Fruit fly (Drosophila melanogaster) whole organism, wandering third instar larva: ENCODE measurements around the gene CG32813.

ENCODE experiments used
- Abd-B ChIP-seq: fragments of >200 bp; optimal IDR thresholded peaks from 2 replicates; lab custom pipeline; 2017; ENCODE audit warnings: missing biosample characterization, missing genetic modification characterization
- CG32264 ChIP-seq: fragments of 200-800 bp; sonication (Bioruptor generic); optimal IDR thresholded peaks from 2 replicates; lab custom pipeline; 2016; ENCODE audit warnings: missing biosample characterization, missing genetic modification characterization
- CG9705 ChIP-seq: fragments of 200-800 bp; sonication (Bioruptor generic); optimal IDR thresholded peaks from 2 replicates; lab custom pipeline; 2018; ENCODE audit warnings: missing biosample characterization, mild to moderate bottlenecking, missing genetic modification characterization
- CrebA ChIP-seq: fragments of 200-800 bp; sonication (Bioruptor generic); optimal IDR thresholded peaks from 2 replicates; lab custom pipeline; 2016; ENCODE audit warnings: missing biosample characterization, mild to moderate bottlenecking, missing genetic modification characterization, borderline replicate concordance
- Dif ChIP-seq: fragments of 200-275, 200-300 bp; sonication (Bioruptor generic); optimal IDR thresholded peaks from 2 replicates; lab custom pipeline; 2018; ENCODE audit warnings: missing biosample characterization, missing genetic modification characterization; ENCODE audit not compliant: partially characterized antibody
- GATAd ChIP-seq: sonication (Bioruptor generic); optimal IDR thresholded peaks from 2 replicates; lab custom pipeline; 2016; ENCODE audit warnings: missing biosample characterization, missing genetic modification characterization
- HLH106 ChIP-seq: fragments of 200-800 bp; optimal IDR thresholded peaks from 3 replicates; lab custom pipeline; 2019; ENCODE audit warnings: missing biosample characterization, mild to moderate bottlenecking, missing genetic modification characterization, moderate library complexity
- Hnf4 ChIP-seq: fragments of 200-800 bp; sonication (Bioruptor generic); optimal IDR thresholded peaks from 2 replicates; lab custom pipeline; 2016; ENCODE audit warnings: missing biosample characterization, mild to moderate bottlenecking, missing genetic modification characterization
- Hr78 ChIP-seq: fragments of >200 bp; optimal IDR thresholded peaks from 2 replicates; lab custom pipeline; 2017; ENCODE audit warnings: missing biosample characterization, missing genetic modification characterization
- Hr83 ChIP-seq: fragments of 200-300 bp; sonication (Bioruptor generic); optimal IDR thresholded peaks from 2 replicates; lab custom pipeline; 2016; ENCODE audit warnings: missing biosample characterization, mild to moderate bottlenecking, missing genetic modification characterization, moderate library complexity; ENCODE audit not compliant: poor library complexity, severe bottlenecking
- Jra ChIP-seq: sonication (Bioruptor generic); optimal IDR thresholded peaks from 2 replicates; lab custom pipeline; 2016; ENCODE audit warnings: missing biosample characterization, missing genetic modification characterization
- Myc ChIP-seq: fragments of >200 bp; optimal IDR thresholded peaks from 2 replicates; lab custom pipeline; 2017
- OdsH ChIP-seq: fragments of 200-800 bp; sonication (Bioruptor generic); optimal IDR thresholded peaks from 2 replicates; lab custom pipeline; 2016; ENCODE audit warnings: missing biosample characterization, mild to moderate bottlenecking, missing genetic modification characterization
- Rel ChIP-seq, 2 experiments: fragments of 200-800 bp; sonication (Bioruptor generic) in 1 of 2; optimal IDR thresholded peaks; 2 replicates in 1 of 2; 3 replicates in 1 of 2; lab custom pipeline; 2016 to 2019; ENCODE audit warnings: mild to moderate bottlenecking in 2 of 2, missing biosample characterization in 2 of 2, missing genetic modification characterization in 2 of 2, moderate library complexity in 1 of 2
- Sp1 ChIP-seq: fragments of 200-800 bp; sonication (Bioruptor generic); optimal IDR thresholded peaks from 3 replicates; lab custom pipeline; 2019; ENCODE audit warnings: missing biosample characterization, mild to moderate bottlenecking, missing genetic modification characterization, moderate library complexity
- dmrt93B ChIP-seq: fragments of 200-800 bp; sonication (Bioruptor generic); optimal IDR thresholded peaks from 2 replicates; lab custom pipeline; 2018; ENCODE audit warnings: missing biosample characterization, mild to moderate bottlenecking, missing genetic modification characterization
- dsf ChIP-seq: sonication (Bioruptor generic); optimal IDR thresholded peaks from 2 replicates; lab custom pipeline; 2016; ENCODE audit warnings: missing biosample characterization, missing genetic modification characterization, borderline replicate concordance
- ey ChIP-seq: fragments of 200-800 bp; sonication (Bioruptor generic); optimal IDR thresholded peaks from 2 replicates; lab custom pipeline; 2016; ENCODE audit warnings: missing biosample characterization, missing genetic modification characterization
- foxo ChIP-seq, 2 experiments: fragments of 200-800 bp; sonication (Bioruptor generic); optimal IDR thresholded peaks; 2 replicates in 1 of 2; 3 replicates in 1 of 2; lab custom pipeline; 2016 to 2017; ENCODE audit warnings: missing biosample characterization in 2 of 2, missing genetic modification characterization in 2 of 2
- fru ChIP-seq: fragments of 200-800 bp; sonication (Bioruptor generic); optimal IDR thresholded peaks from 3 replicates; lab custom pipeline; 2016; ENCODE audit warnings: missing biosample characterization, mild to moderate bottlenecking, missing genetic modification characterization
- h ChIP-seq: fragments of 200-800 bp; sonication (Bioruptor generic); optimal IDR thresholded peaks from 3 replicates; lab custom pipeline; 2016; ENCODE audit warnings: missing biosample characterization, mild to moderate bottlenecking, missing genetic modification characterization
- jim ChIP-seq: fragments of 175-275, 200-325 bp; sonication (Bioruptor generic); optimal IDR thresholded peaks from 2 replicates; lab custom pipeline; 2016; ENCODE audit warnings: missing biosample characterization, mild to moderate bottlenecking, missing genetic modification characterization
- pan ChIP-seq: fragments of >200 bp; optimal IDR thresholded peaks from 2 replicates; lab custom pipeline; 2017
- psq ChIP-seq: fragments of 200-800 bp; sonication (Bioruptor generic); optimal IDR thresholded peaks from 3 replicates; lab custom pipeline; 2017; ENCODE audit warnings: missing biosample characterization, mild to moderate bottlenecking, missing genetic modification characterization, moderate library complexity
- rgr ChIP-seq: fragments of 200-800 bp; sonication (Bioruptor generic); optimal IDR thresholded peaks from 3 replicates; lab custom pipeline; 2016; ENCODE audit warnings: missing biosample characterization, mild to moderate bottlenecking, missing genetic modification characterization
- sv ChIP-seq: fragments of 200-800 bp; sonication (Bioruptor generic); optimal IDR thresholded peaks from 3 replicates; lab custom pipeline; 2016; ENCODE audit warnings: missing biosample characterization, missing genetic modification characterization
- usp ChIP-seq: fragments of >200 bp; optimal IDR thresholded peaks from 2 replicates; lab custom pipeline; 2017; ENCODE audit warnings: missing biosample characterization, missing genetic modification characterization

The CG32813 gene

DNA sequence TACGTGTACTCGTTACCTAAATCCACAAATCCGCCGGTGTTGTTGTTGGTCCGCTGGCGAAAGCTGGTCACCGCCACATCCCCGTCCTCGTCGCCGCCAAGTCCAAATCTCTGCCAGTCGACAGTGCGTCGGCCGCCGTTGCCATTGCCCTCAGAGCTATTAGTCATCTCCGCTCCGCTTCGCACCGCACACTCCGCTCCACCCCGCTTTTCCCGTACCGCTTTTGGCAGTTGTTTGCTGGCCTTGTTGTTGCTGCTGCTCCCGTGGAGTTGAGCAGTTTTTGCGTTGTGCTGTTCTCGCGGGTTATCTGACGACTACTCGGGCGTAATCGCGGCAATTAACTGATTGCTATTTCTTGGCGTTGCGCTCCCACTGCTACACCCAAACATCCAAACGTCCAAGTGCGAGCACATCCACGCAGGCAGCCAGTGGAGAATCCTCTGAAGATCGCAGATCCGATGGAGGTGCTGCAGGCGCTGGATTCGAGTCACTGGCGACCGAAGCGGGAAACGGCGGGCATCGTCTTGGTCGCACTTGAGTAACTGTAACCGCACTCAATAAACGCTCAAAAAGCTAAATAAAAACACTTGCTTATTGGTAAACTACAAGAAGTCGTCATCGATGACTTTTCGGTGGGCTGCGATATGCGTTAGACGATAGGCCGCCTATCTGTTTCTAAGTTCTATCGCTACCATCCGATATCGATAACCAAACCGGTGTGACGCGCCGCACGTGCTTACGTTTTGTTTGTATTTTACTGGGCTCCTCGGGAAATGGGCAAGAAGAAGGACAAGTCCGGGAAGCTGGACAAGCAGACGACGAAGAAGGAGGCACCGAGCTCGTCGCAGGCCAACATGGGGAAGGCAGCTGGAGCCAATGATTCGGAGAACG, 27.1 kb upstream of the CG32813 start, which contains the start of the genes CG12773 and CG11417:
TSS of gene CG12773 (minus strand) at position 660 of the 891 bp plus-strand sequence.
TSS of gene CG11417 (plus strand) at position 693 of the 891 bp plus-strand sequence.
- TF ChIP-seq CG32264, result no peak
- TF ChIP-seq Myc (lab: Kevin White, UChicago), result peak; percentile 16
- peak; percentile 11 for TF ChIP-seq Sp1
- peak; percentile 75 for TF ChIP-seq Jra (GFP tag; lab: Kevin White, UChicago)
- no peak for TF ChIP-seq dmrt93B (GFP tag; lab: Kevin White, UChicago)
- TF ChIP-seq Dif (GFP tag; lab: Kevin White, UChicago), result peak; percentile 9
- peak; percentile 27 for TF ChIP-seq h (GFP tag; lab: Kevin White, UChicago)

DNA sequence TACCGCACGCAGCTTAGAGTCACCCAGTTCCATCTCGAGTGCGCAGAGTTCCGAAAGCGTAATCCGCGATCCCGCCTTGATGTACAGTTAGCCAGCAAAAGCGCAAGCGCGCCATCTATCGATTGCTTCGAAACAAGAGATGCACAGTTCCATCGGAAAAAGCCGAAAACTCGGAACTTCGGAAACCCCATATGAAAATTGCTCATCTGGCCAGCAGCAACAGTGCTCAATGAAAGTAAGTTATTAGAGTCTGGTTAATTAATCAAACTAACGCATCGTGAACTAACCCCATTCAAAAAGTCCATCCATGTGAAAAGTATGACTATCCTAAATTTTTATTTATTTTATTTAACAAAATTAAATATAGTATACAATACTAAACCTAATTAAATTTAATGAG, 23.2 kb upstream of the CG32813 start, which contains the start of gene png:
TSS of gene png (minus strand) at position 101 of the 400 bp plus-strand sequence.
- TF ChIP-seq Jra (GFP tag; lab: Kevin White, UChicago), result no peak
- TF ChIP-seq pan, result no peak
- no peak for TF ChIP-seq GATAd (GFP tag; lab: Kevin White, UChicago)
- TF ChIP-seq dmrt93B (GFP tag; lab: Kevin White, UChicago), result no peak
- TF ChIP-seq Rel (GFP tag; optimal IDR thresholded peaks at IDR 0.05; lab: Kevin White, UChicago), result no peak
- TF ChIP-seq Rel (tag; optimal IDR thresholded peaks at IDR 0.05; lab: Kevin White, UChicago), result no peak
- TF ChIP-seq CrebA (GFP tag; lab: Kevin White, UChicago), result no peak
- TF ChIP-seq Hnf4 (GFP tag; lab: Kevin White, UChicago), result no peak
- no peak for TF ChIP-seq usp (GFP tag; lab: Kevin White, UChicago)
- no peak for TF ChIP-seq dsf (GFP tag; lab: Kevin White, UChicago)
- TF ChIP-seq Abd-B (GFP tag; lab: Kevin White, UChicago), result no peak
- TF ChIP-seq Hr78, result no peak
- no peak for TF ChIP-seq CG9705 (GFP tag; lab: Kevin White, UChicago)

DNA sequence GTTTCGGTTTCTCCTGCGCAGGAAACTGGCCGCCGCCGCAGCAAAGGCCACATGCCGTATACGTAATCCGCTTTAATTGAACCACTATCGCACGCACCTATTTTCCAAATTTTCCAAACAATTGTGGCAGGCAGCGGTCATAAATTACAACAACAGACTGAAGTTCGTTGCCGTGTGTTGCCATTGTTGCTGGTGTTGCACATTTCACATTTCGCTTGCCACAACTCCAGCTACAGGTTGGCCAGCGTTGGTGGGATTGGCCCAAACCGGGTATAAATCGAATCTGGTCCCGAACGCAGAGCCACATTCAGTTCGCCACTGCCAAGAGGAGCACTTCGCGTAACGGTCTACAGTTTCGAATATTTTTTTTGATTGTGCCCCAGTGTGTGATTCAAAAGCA, 11.8 kb upstream of the CG32813 start, which contains the start of gene CG14770:
TSS of gene CG14770 (plus strand) at position 301 of the 400 bp plus-strand sequence.
- TF ChIP-seq Myc (lab: Kevin White, UChicago), result no peak

DNA sequence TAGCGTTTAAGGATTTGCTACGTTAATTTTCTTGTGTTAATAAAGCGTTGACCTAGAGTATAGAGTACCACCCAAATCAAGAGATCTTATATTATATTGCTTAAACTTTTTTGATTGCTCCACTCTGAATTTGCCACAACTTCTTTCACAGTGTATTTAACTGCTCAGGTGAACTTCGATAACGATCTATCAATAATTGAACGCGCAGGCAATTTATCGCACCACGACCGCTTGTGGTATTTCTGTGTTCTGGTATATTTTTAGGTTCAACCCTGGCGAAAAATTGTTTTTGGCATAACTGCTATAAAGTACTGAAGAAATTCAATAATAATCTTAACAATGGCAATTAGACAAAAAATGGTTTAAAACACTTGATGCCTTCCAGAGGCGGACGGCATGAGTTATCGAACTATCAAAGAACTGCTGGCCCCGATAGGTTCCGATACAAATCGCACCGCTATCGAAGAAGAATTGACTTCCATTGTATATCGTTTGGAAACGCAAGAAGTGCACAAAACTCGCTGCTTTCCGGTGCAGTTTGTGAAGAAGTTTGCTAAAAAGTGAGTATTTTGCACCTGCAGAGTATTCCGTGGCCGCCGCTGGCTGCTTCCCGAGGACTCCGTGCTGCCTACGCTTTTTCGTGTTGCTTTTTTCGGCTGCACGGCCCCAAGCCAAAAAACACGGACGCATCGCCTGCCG, 10.5 kb upstream of the CG32813 start, which contains the start of gene ssx:
TSS of gene ssx (plus strand) at position 477 of the 699 bp plus-strand sequence.
- peak; percentile 42 for TF ChIP-seq HLH106 (tag; lab: Kevin White, UChicago)
- no peak for TF ChIP-seq jim (GFP tag; lab: Kevin White, UChicago)
- peak; percentile 43 for TF ChIP-seq h (GFP tag; lab: Kevin White, UChicago)
- TF ChIP-seq rgr (GFP tag; lab: Kevin White, UChicago), result peak; percentile 56
- no peak for TF ChIP-seq Abd-B (GFP tag; lab: Kevin White, UChicago)
- TF ChIP-seq Sp1, result peak; percentile 23
- TF ChIP-seq usp (GFP tag; lab: Kevin White, UChicago), result no peak
- peak in 1 of 2 experiments; percentile 64 for TF ChIP-seq foxo (GFP tag; optimal IDR thresholded peaks at IDR 0.05; lab: Kevin White, UChicago)
- peak; percentile 41 for TF ChIP-seq sv
- peak; percentile 45 for TF ChIP-seq ey
- TF ChIP-seq fru (GFP tag; lab: Kevin White, UChicago), result peak; percentile 36
- peak; percentile 39 for TF ChIP-seq OdsH
- TF ChIP-seq psq (GFP tag; lab: Kevin White, UChicago), result peak; percentile 30
- peak; percentile 3 for TF ChIP-seq Hr83 (GFP tag; lab: Kevin White, UChicago)

DNA sequence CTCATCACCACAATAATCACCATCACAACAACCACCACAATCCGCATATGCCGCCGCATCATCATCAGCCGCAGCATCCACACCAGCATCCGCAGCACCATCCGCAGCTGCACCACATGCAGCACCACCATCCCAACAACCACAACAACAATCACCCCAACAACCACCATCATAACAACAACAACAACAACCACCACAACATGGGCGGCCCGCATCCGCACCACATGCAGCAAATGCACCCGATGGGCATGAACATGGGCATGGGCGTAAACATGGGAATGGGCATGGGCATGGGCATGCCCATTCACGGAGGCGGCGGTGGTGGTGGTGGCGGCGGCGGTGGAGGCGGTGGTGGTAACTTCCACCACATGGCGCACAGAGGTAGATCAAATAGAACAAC, 8.0 kb upstream of the CG32813 start:
- TF ChIP-seq h (GFP tag; lab: Kevin White, UChicago) (no peak), CrebA (GFP tag; lab: Kevin White, UChicago) (no peak), Dif (GFP tag; lab: Kevin White, UChicago) (no peak)
